Fruit fly (Drosophila melanogaster) whole organism, embryonic: ENCODE measurements around the gene Osbp.

ENCODE experiments used
- ab ChIP-seq: fragments of 200-800 bp; sonication (Bioruptor generic); optimal IDR thresholded peaks from 2 replicates; lab custom pipeline; 2016; ENCODE audit warnings: missing biosample characterization, missing genetic modification characterization
- caup ChIP-seq: fragments of 200-800 bp; sonication (Bioruptor generic); optimal IDR thresholded peaks from 3 replicates; lab custom pipeline; 2017; ENCODE audit warnings: missing biosample characterization, mild to moderate bottlenecking, missing genetic modification characterization, moderate library complexity; ENCODE audit not compliant: severe bottlenecking

dm6 chr3R:24976144-24976543 is 38.1 kb upstream of the Osbp start:
- no peak for TF ChIP-seq caup (GFP tag; lab: Kevin White, UChicago)
- no peak for TF ChIP-seq ab (GFP tag; lab: Kevin White, UChicago)
